Worm (Caenorhabditis elegans): ENCODE measurements around the gene lap-2.

The lap-2 gene

DNA sequence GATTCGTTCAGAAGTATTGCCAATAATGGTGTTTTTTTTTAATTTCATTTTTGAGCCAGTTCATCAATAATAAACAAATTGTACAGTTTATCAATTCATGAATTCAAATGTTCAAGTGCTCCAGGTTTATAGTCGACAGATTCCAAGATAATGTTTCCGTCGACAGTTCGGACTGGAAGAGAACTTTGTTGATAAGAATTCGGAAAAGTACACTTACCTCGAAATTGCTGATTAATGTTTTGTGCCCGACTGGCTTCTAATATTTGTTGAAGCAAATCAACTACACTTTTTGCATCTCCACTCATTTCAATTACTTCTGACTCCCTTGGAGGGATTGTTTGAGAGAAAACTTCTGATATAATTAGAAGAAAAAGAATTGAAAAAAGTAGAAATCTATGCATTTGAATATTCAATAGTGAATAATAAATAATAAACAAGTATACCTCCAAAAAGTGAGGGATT lies 5.7 kb downstream of the lap-2 start, which contains the start of gene W07G4.8:
W07G4.8 (minus strand) TSS at position 412 of the 462 bp plus-strand sequence.
- TF ChIP-seq ceh-28 (tag; optimal IDR thresholded peaks at IDR 0.05), result no peak
- no peak for TF ChIP-seq lin-38 (GFP tag; IDR thresholded peaks at IDR 0.05)
- peak in 1 of 2 experiments; percentile 71 for TF ChIP-seq unc-62 (GFP tag; optimal IDR thresholded peaks at IDR 0.05 in 1 of 2)
- no peak for TF ChIP-seq unc-62 (tag; optimal IDR thresholded peaks at IDR 0.05)
- no peak for TF ChIP-seq ceh-62 (tag; optimal IDR thresholded peaks at IDR 0.05)
- no peak for TF ChIP-seq lin-15B (tag; optimal IDR thresholded peaks at IDR 0.05)
- no peak for TF ChIP-seq ZK546.5 (tag; optimal IDR thresholded peaks at IDR 0.05)
- no peak for TF ChIP-seq nhr-41 (GFP tag; IDR thresholded peaks at IDR 0.05)
- TF ChIP-seq ama-1 (optimal IDR thresholded peaks at IDR 0.05), result peak; percentile 73
- peak; percentile 76 for TF ChIP-seq hlh-11 (tag; optimal IDR thresholded peaks at IDR 0.05)
- no peak for TF ChIP-seq zip-11 (GFP tag; IDR thresholded peaks at IDR 0.05)
- no peak for TF ChIP-seq saeg-2 (GFP tag; IDR thresholded peaks at IDR 0.05)
- peak; percentile 79 for TF ChIP-seq nhr-28 (tag; optimal IDR thresholded peaks at IDR 0.05)
- no peak for TF ChIP-seq mxl-3 (GFP tag; optimal IDR thresholded peaks at IDR 0.05)
- TF ChIP-seq ceh-82 (tag; optimal IDR thresholded peaks at IDR 0.05), result no peak
- no peak for TF ChIP-seq lim-7 (GFP tag; IDR thresholded peaks at IDR 0.05)
- TF ChIP-seq spr-1 (tag; optimal IDR thresholded peaks at IDR 0.05), result no peak
- no peak for TF ChIP-seq Y48G9A.11 (GFP tag; IDR thresholded peaks at IDR 0.05)
- TF ChIP-seq unc-130 (GFP tag; optimal IDR thresholded peaks at IDR 0.05), result no peak
- no peak for TF ChIP-seq D1046.2 (GFP tag; IDR thresholded peaks at IDR 0.05)
- TF ChIP-seq ztf-11 (tag; optimal IDR thresholded peaks at IDR 0.05), result no peak
- peak; percentile 67 for TF ChIP-seq dve-1 (tag; optimal IDR thresholded peaks at IDR 0.05; ENCODE audit: insufficient read depth)
- TF ChIP-seq pqm-1 (tag; optimal IDR thresholded peaks at IDR 0.05), result peak; percentile 62
- TF ChIP-seq mep-1 (tag; optimal IDR thresholded peaks at IDR 0.05), result peak; percentile 30
- TF ChIP-seq mdl-1 (tag; optimal IDR thresholded peaks at IDR 0.05), result no peak
- TF ChIP-seq tra-1 (GFP tag; IDR thresholded peaks at IDR 0.05), result 0 out of 2 replicates have a peak, but pooled peaks have one; percentile 32
- no peak for TF ChIP-seq ztf-7 (tag; optimal IDR thresholded peaks at IDR 0.05)
- TF ChIP-seq nhr-77 (tag; optimal IDR thresholded peaks at IDR 0.05), result peak; percentile 38
- TF ChIP-seq vab-7 (GFP tag; IDR thresholded peaks at IDR 0.05), result no peak
- TF ChIP-seq lin-29 (GFP tag; IDR thresholded peaks at IDR 0.05), result no peak
- TF ChIP-seq hlh-30 (tag; optimal IDR thresholded peaks at IDR 0.05; ENCODE audit: insufficient read depth), result no peak
- no peak for TF ChIP-seq aly-2 (tag; optimal IDR thresholded peaks at IDR 0.05)
- peak; percentile 60 for TF ChIP-seq dmd-6 (GFP tag; IDR thresholded peaks at IDR 0.05)
- no peak for TF ChIP-seq nhr-111 (GFP tag; optimal IDR thresholded peaks at IDR 0.05)
- TF ChIP-seq hif-1 (tag; optimal IDR thresholded peaks at IDR 0.05), result no peak
- TF ChIP-seq mes-2 (tag; optimal IDR thresholded peaks at IDR 0.05; ENCODE audit: poor library complexity, severe bottlenecking), result no peak
- TF ChIP-seq rbr-2 (tag; optimal IDR thresholded peaks at IDR 0.05), result no peak
- TF ChIP-seq ceh-32 (tag; optimal IDR thresholded peaks at IDR 0.05; ENCODE audit: poor library complexity), result no peak
- TF ChIP-seq lsy-2 (tag; optimal IDR thresholded peaks at IDR 0.05), result no peak
- no peak for TF ChIP-seq Y5F2A.4 (GFP tag; optimal IDR thresholded peaks at IDR 0.05)
- no peak for TF ChIP-seq pha-4 (GFP tag; IDR thresholded peaks at IDR 0.05)
- TF ChIP-seq pha-4 (tag; optimal IDR thresholded peaks at IDR 0.05), result no peak
- TF ChIP-seq daf-16 (GFP tag; optimal IDR thresholded peaks at IDR 0.05), result no peak
- peak; percentile 85 for TF ChIP-seq daf-16 (tag; optimal IDR thresholded peaks at IDR 0.05)
- no peak for TF ChIP-seq lin-1 (GFP tag; IDR thresholded peaks at IDR 0.05)
- TF ChIP-seq lin-39 (tag; optimal IDR thresholded peaks at IDR 0.05), result no peak
- TF ChIP-seq nhr-76 (tag; optimal IDR thresholded peaks at IDR 0.05), result no peak
- TF ChIP-seq dpl-1 (GFP tag; optimal IDR thresholded peaks at IDR 0.05), result no peak
- TF ChIP-seq egl-27 (tag; optimal IDR thresholded peaks at IDR 0.05), result no peak
- no peak for TF ChIP-seq nhr-42 (GFP tag; IDR thresholded peaks at IDR 0.05)
